Fruit fly (Drosophila melanogaster) whole organism, embryonic: Measurements from ENCODE around the gene CG31321.

Experiments used
- ATbp ChIP-seq: fragments of 200-800 bp; sonication (Bioruptor generic); optimal IDR thresholded peaks from 2 replicates; lab custom pipeline; 2017; ENCODE audit warnings: missing biosample characterization, mild to moderate bottlenecking, missing genetic modification characterization, missing genetic modification reagents
- BtbVII ChIP-seq: fragments of 200-800 bp; sonication (Bioruptor generic); optimal IDR thresholded peaks from 3 replicates; lab custom pipeline; 2017; ENCODE audit warnings: missing biosample characterization, mild to moderate bottlenecking, missing genetic modification characterization
- CG11695 ChIP-seq: fragments of 200-800 bp; sonication (Bioruptor generic); IDR thresholded peaks from 3 replicates; pipeline ENCODE4 v1.3.6; 2022; ENCODE audit warnings: missing biosample characterization, missing genetic modification characterization
- CG12744 ChIP-seq: fragments of 200-800 bp; sonication (Bioruptor generic); optimal IDR thresholded peaks from 2 replicates; lab custom pipeline; 2016; ENCODE audit warnings: missing biosample characterization, missing genetic modification characterization
- CG12769 ChIP-seq: fragments of 200-800 bp; sonication (Bioruptor generic); optimal IDR thresholded peaks from 2 replicates; lab custom pipeline; 2019; ENCODE audit warnings: missing biosample characterization, mild to moderate bottlenecking, missing genetic modification characterization, moderate library complexity
- CG14860 ChIP-seq: fragments of 200-800 bp; sonication (Bioruptor generic); IDR thresholded peaks from 3 replicates; pipeline ENCODE4 v1.3.6; 2022; ENCODE audit warnings: missing biosample characterization, missing genetic modification characterization; ENCODE audit not compliant: partially characterized antibody
- CG14965 ChIP-seq: fragments of 200-800 bp; sonication (Bioruptor generic); optimal IDR thresholded peaks from 2 replicates; lab custom pipeline; 2016; ENCODE audit warnings: missing biosample characterization, missing genetic modification characterization, borderline replicate concordance
- CG15514 ChIP-seq: fragments of 200-800 bp; sonication (Bioruptor generic); optimal IDR thresholded peaks from 3 replicates; lab custom pipeline; 2017; ENCODE audit warnings: missing biosample characterization, missing genetic modification characterization, mild to moderate bottlenecking, moderate library complexity, missing genetic modification reagents
- CG16863 ChIP-seq: fragments of 200-800 bp; sonication (Bioruptor generic); optimal IDR thresholded peaks from 3 replicates; lab custom pipeline; 2016; ENCODE audit warnings: missing biosample characterization, missing genetic modification characterization
- CG2875 ChIP-seq: fragments of 200-800 bp; sonication (Bioruptor generic); optimal IDR thresholded peaks from 2 replicates; lab custom pipeline; 2017; ENCODE audit warnings: missing biosample characterization, mild to moderate bottlenecking, missing genetic modification characterization, missing genetic modification reagents
- CG31224 ChIP-seq: fragments of 200-800 bp; sonication (Bioruptor generic); IDR thresholded peaks from 2 replicates; pipeline ENCODE4 v1.3.6; 2022; ENCODE audit warnings: missing biosample characterization, missing genetic modification characterization
- CG32772 ChIP-seq: fragments of 200-800 bp; sonication (Bioruptor generic); IDR thresholded peaks from 2 replicates; pipeline ENCODE4 v1.3.6; 2022; ENCODE audit warnings: missing biosample characterization, missing genetic modification characterization
- CG3847 ChIP-seq: fragments of 200-800 bp; sonication (Bioruptor generic); IDR thresholded peaks from 2 replicates; pipeline ENCODE4 v1.3.6; 2022; ENCODE audit warnings: missing biosample characterization, missing genetic modification characterization
- CG5180 ChIP-seq: fragments of 200-800 bp; sonication (Bioruptor generic); optimal IDR thresholded peaks from 3 replicates; lab custom pipeline; 2017; ENCODE audit warnings: missing biosample characterization, missing genetic modification characterization, mild to moderate bottlenecking, moderate library complexity, missing genetic modification reagents
- CG6689 ChIP-seq: fragments of 200-800 bp; sonication (Bioruptor generic); IDR thresholded peaks from 2 replicates; pipeline ENCODE4 v1.3.6; 2022; ENCODE audit warnings: missing biosample characterization, missing genetic modification characterization
- CG7745 ChIP-seq: fragments of 200-800 bp; sonication (Bioruptor generic); optimal IDR thresholded peaks from 2 replicates; lab custom pipeline; 2018; ENCODE audit warnings: missing biosample characterization, mild to moderate bottlenecking, missing genetic modification characterization, moderate library complexity
- CG9727 ChIP-seq: fragments of 200-800 bp; sonication (Bioruptor generic); optimal IDR thresholded peaks from 3 replicates; lab custom pipeline; 2017; ENCODE audit warnings: missing biosample characterization, mild to moderate bottlenecking, missing genetic modification characterization
- CG9876 ChIP-seq: fragments of 200-800 bp; sonication (Bioruptor generic); optimal IDR thresholded peaks from 2 replicates; lab custom pipeline; 2016; ENCODE audit warnings: missing biosample characterization, missing genetic modification characterization
- CkIIα-i1 ChIP-seq: fragments of 200-800 bp; sonication (Bioruptor generic); IDR thresholded peaks from 2 replicates; pipeline ENCODE4 v1.3.6; 2022; ENCODE audit warnings: missing biosample characterization, missing genetic modification characterization
- Dfd ChIP-seq, 2 experiments: fragments of >200 bp; optimal IDR thresholded peaks; 2 replicates each; lab custom pipeline; 2017; ENCODE audit warnings: missing biosample characterization in 2 of 2, missing genetic modification characterization in 2 of 2
- Dref ChIP-seq: fragments of 200-800 bp; sonication (Bioruptor generic); IDR thresholded peaks from 2 replicates; pipeline ENCODE4 v1.3.6; 2022; ENCODE audit warnings: missing biosample characterization, missing genetic modification characterization
- Drgx ChIP-seq: fragments of 200-800 bp; sonication (Bioruptor generic); IDR thresholded peaks from 2 replicates; pipeline ENCODE4 v1.3.6; 2022; ENCODE audit warnings: missing biosample characterization, missing genetic modification characterization
- Hr51 ChIP-seq, 2 experiments: fragments of 200-800 bp; sonication (Bioruptor generic); optimal IDR thresholded peaks; 2 replicates in 1 of 2; 3 replicates in 1 of 2; lab custom pipeline; 2016 to 2018; ENCODE audit warnings: missing biosample characterization in 2 of 2, missing genetic modification characterization in 2 of 2, mild to moderate bottlenecking in 1 of 2, moderate library complexity in 1 of 2
- Med ChIP-seq: fragments of 200-800 bp; sonication (Bioruptor generic); peaks from one replicate; lab custom pipeline; 2016; ENCODE audit warnings: missing biosample characterization, missing genetic modification characterization, mild to moderate bottlenecking, inconsistent platforms, moderate library complexity
- Side ChIP-seq: fragments of 200-800 bp; sonication (Bioruptor generic); optimal IDR thresholded peaks from 2 replicates; lab custom pipeline; 2016; ENCODE audit warnings: missing biosample characterization, missing genetic modification characterization
- Ssrp ChIP-seq: fragments of 200-800 bp; sonication (Bioruptor generic); optimal IDR thresholded peaks from 2 replicates; lab custom pipeline; 2018; ENCODE audit warnings: missing biosample characterization, mild to moderate bottlenecking, missing genetic modification characterization, moderate library complexity
- Xbp1 ChIP-seq: fragments of 200-800 bp; sonication (Bioruptor generic); optimal IDR thresholded peaks from 3 replicates; lab custom pipeline; 2016; ENCODE audit warnings: missing biosample characterization, mild to moderate bottlenecking, missing genetic modification characterization
- bcd ChIP-seq: fragments of 200-800 bp; sonication (Bioruptor generic); optimal IDR thresholded peaks from 2 replicates; lab custom pipeline; 2017; ENCODE audit warnings: missing biosample characterization, mild to moderate bottlenecking, missing genetic modification characterization
- bsh ChIP-seq, 2 experiments: fragments of 200-800 bp; sonication (Bioruptor generic); optimal IDR thresholded peaks; 2 replicates each; lab custom pipeline; 2017 to 2018; ENCODE audit warnings: mild to moderate bottlenecking in 2 of 2, missing biosample characterization in 2 of 2, missing genetic modification characterization in 2 of 2, moderate library complexity in 1 of 2
- chif ChIP-seq, 2 experiments: fragments of 200-800 bp; sonication (Bioruptor generic); optimal IDR thresholded peaks; 3 replicates each; lab custom pipeline; 2016; ENCODE audit warnings: missing biosample characterization in 2 of 2, missing genetic modification characterization in 2 of 2
- chinmo ChIP-seq: fragments of 200-800 bp; sonication (Bioruptor generic); IDR thresholded peaks from 4 replicates; pipeline ENCODE4 v1.3.6; 2022; ENCODE audit warnings: missing biosample characterization, missing genetic modification characterization; ENCODE audit not compliant: partially characterized antibody
- chm ChIP-seq: fragments of 200-800 bp; sonication (Bioruptor generic); IDR thresholded peaks from 2 replicates; pipeline ENCODE4 v1.3.6; 2022; ENCODE audit warnings: missing biosample characterization, missing genetic modification characterization
- ems ChIP-seq: fragments of 200-800 bp; sonication (Bioruptor generic); optimal IDR thresholded peaks from 3 replicates; lab custom pipeline; 2016; ENCODE audit warnings: missing biosample characterization, missing genetic modification characterization
- esg ChIP-seq: fragments of 200-800 bp; sonication (Bioruptor generic); conservative IDR thresholded peaks from 2 replicates; pipeline ENCODE4 v1.3.6; 2022; ENCODE audit warnings: missing biosample characterization, missing genetic modification characterization
- hkb ChIP-seq, 2 experiments: fragments of 200-800 bp in 1 of 2; fragments of >200 bp in 1 of 2; sonication (Bioruptor generic) in 1 of 2; IDR thresholded peaks in 1 of 2; optimal IDR thresholded peaks in 1 of 2; 2 replicates each; pipeline versions ENCODE4 v1.3.6 to Lab custom; 2017 to 2022; ENCODE audit warnings: missing biosample characterization in 1 of 2, missing genetic modification characterization in 1 of 2
- insv ChIP-seq, 2 experiments: fragments of 200-800 bp; sonication (Bioruptor generic); optimal IDR thresholded peaks; 3 replicates each; lab custom pipeline; 2016 to 2018; ENCODE audit warnings: missing biosample characterization in 2 of 2, missing genetic modification characterization in 2 of 2
- jumu ChIP-seq: fragments of 200-800 bp; sonication (Bioruptor generic); optimal IDR thresholded peaks from 3 replicates; lab custom pipeline; 2016; ENCODE audit warnings: missing biosample characterization, missing genetic modification characterization
- klu ChIP-seq: fragments of 200-800 bp; sonication (Bioruptor generic); IDR thresholded peaks from 2 replicates; pipeline ENCODE4 v1.3.6; 2022; ENCODE audit warnings: missing biosample characterization, missing genetic modification characterization
- lbe ChIP-seq: fragments of 200-800 bp; sonication (Bioruptor generic); optimal IDR thresholded peaks from 2 replicates; lab custom pipeline; 2016; ENCODE audit warnings: missing biosample characterization, mild to moderate bottlenecking, missing genetic modification characterization
- pnt ChIP-seq: fragments of 200-800 bp; sonication (Bioruptor generic); optimal IDR thresholded peaks from 3 replicates; lab custom pipeline; 2016; ENCODE audit warnings: missing biosample characterization, missing genetic modification characterization
- repo ChIP-seq: fragments of 200-800 bp; sonication (Bioruptor generic); optimal IDR thresholded peaks from 2 replicates; lab custom pipeline; 2016; ENCODE audit warnings: missing biosample characterization, missing genetic modification characterization
- shn ChIP-seq: fragments of 200-800 bp; sonication (Bioruptor generic); optimal IDR thresholded peaks from 3 replicates; lab custom pipeline; 2016; ENCODE audit warnings: missing biosample characterization, missing genetic modification characterization
- sima ChIP-seq: fragments of 200-800 bp; sonication (Bioruptor generic); optimal IDR thresholded peaks from 2 replicates; lab custom pipeline; 2016; ENCODE audit warnings: missing biosample characterization, missing genetic modification characterization
- sisA ChIP-seq: fragments of 200-800 bp; sonication (Bioruptor generic); IDR thresholded peaks from 2 replicates; pipeline ENCODE4 v1.3.6; 2022; ENCODE audit warnings: missing biosample characterization, missing genetic modification characterization
- sob ChIP-seq: fragments of 200-800 bp; sonication (Bioruptor generic); IDR thresholded peaks from 2 replicates; pipeline ENCODE4 v1.3.6; 2022; ENCODE audit warnings: missing biosample characterization, missing genetic modification characterization
- unpg ChIP-seq: fragments of 200-800 bp; sonication (Bioruptor generic); optimal IDR thresholded peaks from 3 replicates; lab custom pipeline; 2018; ENCODE audit warnings: missing biosample characterization, mild to moderate bottlenecking, missing genetic modification characterization, moderate library complexity
- z ChIP-seq: fragments of 200-800 bp; sonication (Bioruptor generic); IDR thresholded peaks from 3 replicates; pipeline ENCODE4 v1.3.6; 2022; ENCODE audit warnings: missing biosample characterization, missing genetic modification characterization

Gene CG31321

dm6 chr3R:14278523-14279303, 31.4 kb upstream of the CG31321 start (continued):
- TF ChIP-seq chm (GFP tag; lab: Robert Waterston, UW) (0 out of 2 replicates have a peak, but pooled peaks have one; percentile 41), CG15514 (GFP tag; lab: Kevin White, UChicago) (peak; percentile 19), CG32772 (GFP tag; lab: Robert Waterston, UW) (peak; percentile 81), repo (GFP tag; lab: Kevin White, UChicago) (no peak), CG31224 (no peak), CG6689 (GFP tag; lab: Robert Waterston, UW) (peak; percentile 25), CG9876 (GFP tag; lab: Kevin White, UChicago) (no peak), jumu (peak; percentile 12), Drgx (GFP tag; lab: Robert Waterston, UW) (0 out of 2 replicates have a peak, but pooled peaks have one; percentile 56), shn (peak; percentile 23), chinmo (GFP tag; lab: Robert Waterston, UW) (0 out of 4 replicates have a peak, but pooled peaks have one; percentile 59), CG9727 (GFP tag; lab: Kevin White, UChicago) (no peak), ems (GFP tag; lab: Kevin White, UChicago) (peak; percentile 15), CG3847 (GFP tag; lab: Robert Waterston, UW) (no peak), lbe (GFP tag; lab: Kevin White, UChicago) (peak; percentile 59), Xbp1 (GFP tag; lab: Kevin White, UChicago) (peak; percentile 50), CG7745 (peak; percentile 11), Med (peak; percentile 74), Ssrp (peak; percentile 8), klu (no peak), CG14860 (GFP tag; lab: Robert Waterston, UW) (no peak), unpg (peak; percentile 27), Side (no peak), CG14965 (GFP tag; lab: Kevin White, UChicago) (no peak)
- TF ChIP-seq, all 482 proteins: peak for 74

- TF ChIP-seq esg (GFP tag; lab: Robert Waterston, UW) (peak; percentile 34; the same call in 1 of the 2 replicates), sob (GFP tag; lab: Robert Waterston, UW) (no peak), CG2875 (GFP tag; lab: Kevin White, UChicago) (peak; percentile 18), CG12769 (tag; lab: Kevin White, UChicago) (no peak), CG16863 (no peak), CG11695 (GFP tag; lab: Robert Waterston, UW) (0 out of 3 replicates have a peak, but pooled peaks have one; percentile 33), pnt (GFP tag; lab: Kevin White, UChicago) (no peak), bcd (peak; percentile 0), chif (GFP tag; optimal IDR thresholded peaks at IDR 0.05; lab: Kevin White, UChicago) (no peak), sisA (GFP tag; lab: Robert Waterston, UW) (peak; percentile 10; the same call in 1 of the 2 replicates), ATbp (GFP tag; lab: Kevin White, UChicago) (peak; percentile 35), insv (GFP tag; optimal IDR thresholded peaks at IDR 0.05; lab: Kevin White, UChicago) (no peak), bsh (GFP tag; optimal IDR thresholded peaks at IDR 0.05; lab: Kevin White, UChicago) (no peak), z (GFP tag; lab: Robert Waterston, UW) (peak; percentile 55; the same call in 2 of the 3 replicates), Hr51 (GFP tag; optimal IDR thresholded peaks at IDR 0.05; lab: Kevin White, UChicago) (peak in 1 of 2 experiments; percentile 52), hkb (optimal IDR thresholded peaks at IDR 0.05; lab: Kevin White, UChicago) (no peak), hkb (GFP tag; IDR thresholded peaks at IDR 0.05; lab: Robert Waterston, UW) (peak; percentile 48), CG12744 (GFP tag; lab: Kevin White, UChicago) (no peak), CG5180 (GFP tag; lab: Kevin White, UChicago) (no peak), Dref (no peak), sima (GFP tag; lab: Kevin White, UChicago) (no peak), BtbVII (no peak), Dfd (GFP tag; optimal IDR thresholded peaks at IDR 0.05; lab: Kevin White, UChicago) (peak in 1 of 2 experiments; percentile 39), chm (GFP tag; lab: Robert Waterston, UW) (no peak), CkIIα-i1 (GFP tag; lab: Robert Waterston, UW) (no peak)
Measured at dm6 chr3R:14279311-14279998, 30.7 kb upstream of the CG31321 start.
